Worm (Caenorhabditis elegans) whole organism, L1 larva: ENCODE measurements around the gene anoh-2.

Experiments used
- C04F5.9 ChIP-seq: sonication (generic microtip); optimal IDR thresholded peaks from 2 replicates; lab custom pipeline; 2016; ENCODE audit warnings: missing genetic modification characterization, missing compliant biosample characterization
- C34B4.2 ChIP-seq: sonication (generic microtip); optimal IDR thresholded peaks from 2 replicates; lab custom pipeline; 2017; ENCODE audit warnings: mild to moderate bottlenecking, missing genetic modification characterization, missing compliant biosample characterization
- aly-2 ChIP-seq: fragments of 150-350 bp; optimal IDR thresholded peaks from 2 replicates; lab custom pipeline; 2014; ENCODE audit warnings: missing biosample characterization, missing genetic modification characterization
- ama-1 ChIP-seq: fragments of 150-350 bp; optimal IDR thresholded peaks from 2 replicates; lab custom pipeline; 2014
- blmp-1 ChIP-seq: fragments of 150-350 bp; optimal IDR thresholded peaks from 2 replicates; lab custom pipeline; 2014; ENCODE audit warnings: missing biosample characterization, missing genetic modification characterization
- ceh-63 ChIP-seq: fragments of 200-800 bp; sonication (Bioruptor generic); optimal IDR thresholded peaks from 2 replicates; lab custom pipeline; 2018; ENCODE audit warnings: mild to moderate bottlenecking, missing genetic modification characterization, missing compliant biosample characterization
- ceh-82 ChIP-seq, 3 experiments: fragments of 150-350 bp in 1 of 3; sonication (generic microtip) in 2 of 3; optimal IDR thresholded peaks; 2 replicates each; lab custom pipeline; 2014 to 2017; ENCODE audit warnings: missing biosample characterization in 3 of 3, missing genetic modification characterization in 3 of 3
- dpl-1 ChIP-seq, 3 experiments: fragments of 150-350 bp in 2 of 3; sonication (generic microtip) in 1 of 3; optimal IDR thresholded peaks; 2 replicates each; lab custom pipeline; 2014 to 2017; ENCODE audit warnings: missing biosample characterization in 3 of 3, missing genetic modification characterization in 3 of 3, missing genetic modification reagents in 3 of 3
- dsc-1 ChIP-seq: sonication (generic microtip); optimal IDR thresholded peaks from 2 replicates; lab custom pipeline; 2016; ENCODE audit warnings: mild to moderate bottlenecking, missing genetic modification characterization, missing compliant biosample characterization
- efl-1 ChIP-seq, 4 experiments: fragments of 150-350 bp; optimal IDR thresholded peaks in 3 of 4; peaks in 1 of 4; 1 replicate in 1 of 4; 2 replicates in 3 of 4; lab custom pipeline; 2014; ENCODE audit warnings: missing biosample characterization in 2 of 4, missing genetic modification characterization in 2 of 4, missing genetic modification reagents in 2 of 4
- elt-2 ChIP-seq: sonication (generic microtip); optimal IDR thresholded peaks from 2 replicates; lab custom pipeline; 2016; ENCODE audit warnings: missing genetic modification characterization, mild to moderate bottlenecking, inconsistent platforms, missing compliant biosample characterization, missing genetic modification reagents
- elt-3 ChIP-seq, 6 experiments: fragments of 150-350 bp in 1 of 6; sonication (generic microtip); optimal IDR thresholded peaks; 2 replicates each; lab custom pipeline; 2017 to 2018; ENCODE audit warnings: missing biosample characterization in 6 of 6, missing genetic modification characterization in 6 of 6, inconsistent platforms in 1 of 6
- ets-5 ChIP-seq: fragments of 200-800 bp; sonication (Bioruptor generic); IDR thresholded peaks from 2 replicates; pipeline ENCODE4 v1.3.6; 2022; ENCODE audit warnings: missing genetic modification characterization, missing compliant biosample characterization
- fkh-8 ChIP-seq: sonication (generic microtip); optimal IDR thresholded peaks from 2 replicates; lab custom pipeline; 2016; ENCODE audit warnings: mild to moderate bottlenecking, missing genetic modification characterization, missing compliant biosample characterization
- hpl-2 ChIP-seq: fragments of 150-350 bp; optimal IDR thresholded peaks from 2 replicates; lab custom pipeline; 2014; ENCODE audit warnings: missing biosample characterization, missing genetic modification reagents, missing genetic modification characterization
- jun-1 ChIP-seq: fragments of 150-350 bp; optimal IDR thresholded peaks from 2 replicates; lab custom pipeline; 2014; ENCODE audit warnings: missing biosample characterization, missing genetic modification reagents, missing genetic modification characterization
- lin-13 ChIP-seq: fragments of 150-350 bp; optimal IDR thresholded peaks from 2 replicates; lab custom pipeline; 2014; ENCODE audit warnings: missing biosample characterization, missing genetic modification reagents, missing genetic modification characterization
- lin-14 ChIP-seq: fragments of 200-800 bp; sonication (Bioruptor generic); optimal IDR thresholded peaks from 2 replicates; lab custom pipeline; 2018; ENCODE audit warnings: mild to moderate bottlenecking, missing genetic modification characterization, moderate library complexity, missing compliant biosample characterization
- lin-35 ChIP-seq, 2 experiments: fragments of 150-350 bp; optimal IDR thresholded peaks; 2 replicates each; lab custom pipeline; 2014; ENCODE audit warnings: missing biosample characterization in 2 of 2, missing genetic modification characterization in 2 of 2, missing genetic modification reagents in 2 of 2
- lir-3 ChIP-seq: sonication (generic microtip); optimal IDR thresholded peaks from 2 replicates; lab custom pipeline; 2016; ENCODE audit warnings: mild to moderate bottlenecking, missing genetic modification characterization, moderate library complexity, missing compliant biosample characterization; ENCODE audit not compliant: poor library complexity
- lsy-2 ChIP-seq, 2 experiments: fragments of 150-350 bp; optimal IDR thresholded peaks; 2 replicates each; lab custom pipeline; 2014; ENCODE audit warnings: missing biosample characterization in 2 of 2, missing genetic modification characterization in 2 of 2
- mab-9 ChIP-seq: fragments of 200-800 bp; sonication (Bioruptor generic); IDR thresholded peaks from 2 replicates; pipeline ENCODE4 v1.3.6; 2022; ENCODE audit warnings: missing genetic modification reagents, missing genetic modification characterization, missing compliant biosample characterization
- mdl-1 ChIP-seq, 2 experiments: fragments of 150-350 bp; optimal IDR thresholded peaks; 2 replicates each; lab custom pipeline; 2014 to 2017; ENCODE audit warnings: missing biosample characterization in 2 of 2, missing genetic modification characterization in 2 of 2, inconsistent platforms in 1 of 2
- mef-2 ChIP-seq: fragments of 150-350 bp; optimal IDR thresholded peaks from 2 replicates; lab custom pipeline; 2014; ENCODE audit warnings: missing biosample characterization, missing genetic modification characterization
- mep-1 ChIP-seq: fragments of 150-350 bp; optimal IDR thresholded peaks from 2 replicates; lab custom pipeline; 2014; ENCODE audit warnings: missing biosample characterization, missing genetic modification characterization
- nhr-19 ChIP-seq: fragments of 200-800 bp; sonication (Bioruptor generic); conservative IDR thresholded peaks from 2 replicates; pipeline ENCODE4 v1.3.6; 2022; ENCODE audit warnings: missing genetic modification characterization, missing compliant biosample characterization
- nhr-20 ChIP-seq: sonication (generic microtip); optimal IDR thresholded peaks from 2 replicates; lab custom pipeline; 2016; ENCODE audit warnings: mild to moderate bottlenecking, missing genetic modification characterization, missing compliant biosample characterization
- nhr-47 ChIP-seq: sonication (generic microtip); optimal IDR thresholded peaks from 2 replicates; lab custom pipeline; 2016; ENCODE audit warnings: mild to moderate bottlenecking, missing genetic modification characterization, moderate library complexity, missing compliant biosample characterization
- nhr-71 ChIP-seq: sonication (generic microtip); optimal IDR thresholded peaks from 2 replicates; lab custom pipeline; 2016; ENCODE audit warnings: mild to moderate bottlenecking, missing genetic modification characterization, moderate library complexity, missing compliant biosample characterization
- nhr-77 ChIP-seq: fragments of 150-350 bp; optimal IDR thresholded peaks from 2 replicates; lab custom pipeline; 2014; ENCODE audit warnings: missing biosample characterization, missing genetic modification characterization
- nhr-85 ChIP-seq: sonication (generic microtip); peaks from one replicate; lab custom pipeline; 2016; ENCODE audit warnings: missing genetic modification characterization, inconsistent platforms, missing compliant biosample characterization
- rnt-1 ChIP-seq: sonication (generic microtip); optimal IDR thresholded peaks from 2 replicates; lab custom pipeline; 2016; ENCODE audit warnings: mild to moderate bottlenecking, missing genetic modification characterization, moderate library complexity, missing compliant biosample characterization
- skn-1 ChIP-seq: fragments of 150-350 bp; optimal IDR thresholded peaks from 2 replicates; lab custom pipeline; 2014; ENCODE audit warnings: missing biosample characterization, missing genetic modification characterization
- snpc-4 ChIP-seq: fragments of 150-350 bp; optimal IDR thresholded peaks from 2 replicates; lab custom pipeline; 2014; ENCODE audit warnings: missing biosample characterization, missing genetic modification characterization
- snu-23 ChIP-seq: sonication (generic microtip); optimal IDR thresholded peaks from 2 replicates; lab custom pipeline; 2016; ENCODE audit warnings: missing genetic modification characterization, missing compliant biosample characterization
- sox-4 ChIP-seq: sonication (generic microtip); optimal IDR thresholded peaks from 2 replicates; lab custom pipeline; 2016; ENCODE audit warnings: missing genetic modification characterization, missing compliant biosample characterization
- sptf-1 ChIP-seq: fragments of 150-350 bp; optimal IDR thresholded peaks from 2 replicates; lab custom pipeline; 2014; ENCODE audit warnings: missing biosample characterization, missing genetic modification characterization
- sup-37 ChIP-seq: fragments of 200-800 bp; sonication (Bioruptor generic); optimal IDR thresholded peaks from 2 replicates; lab custom pipeline; 2018; ENCODE audit warnings: mild to moderate bottlenecking, missing genetic modification characterization, missing compliant biosample characterization
- swsn-7 ChIP-seq: sonication (generic microtip); optimal IDR thresholded peaks from 2 replicates; lab custom pipeline; 2016; ENCODE audit warnings: missing genetic modification characterization, missing compliant biosample characterization
- tbx-2 ChIP-seq: sonication (generic microtip); optimal IDR thresholded peaks from 2 replicates; lab custom pipeline; 2016; ENCODE audit warnings: missing genetic modification characterization, missing compliant biosample characterization
- tlp-1 ChIP-seq: fragments of 150-350 bp; optimal IDR thresholded peaks from 2 replicates; lab custom pipeline; 2014; ENCODE audit warnings: missing biosample characterization, missing genetic modification characterization
- unc-86 ChIP-seq: sonication (generic microtip); optimal IDR thresholded peaks from 2 replicates; lab custom pipeline; 2016; ENCODE audit warnings: missing genetic modification characterization, missing compliant biosample characterization
- xbp-1 ChIP-seq: sonication (generic microtip); optimal IDR thresholded peaks from 2 replicates; lab custom pipeline; 2016; ENCODE audit warnings: missing genetic modification characterization, missing compliant biosample characterization
- zag-1 ChIP-seq: fragments of 150-350 bp; optimal IDR thresholded peaks from 2 replicates; lab custom pipeline; 2014; ENCODE audit warnings: missing biosample characterization, missing genetic modification characterization
- zip-4 ChIP-seq: fragments of 200-800 bp; sonication (Bioruptor generic); optimal IDR thresholded peaks from 2 replicates; lab custom pipeline; 2018; ENCODE audit warnings: mild to moderate bottlenecking, missing genetic modification characterization, moderate library complexity, missing compliant biosample characterization
- ztf-11 ChIP-seq, 2 experiments: sonication (generic microtip); optimal IDR thresholded peaks; 2 replicates each; lab custom pipeline; 2016 to 2017; ENCODE audit warnings: missing genetic modification characterization in 2 of 2, missing biosample characterization in 1 of 2, missing compliant biosample characterization in 1 of 2

The anoh-2 gene

ce11 chrIV:14620042-14620441 is 38.1 kb upstream of the anoh-2 start:
- TF ChIP-seq snu-23 (GFP tag; lab: Kevin White, UChicago) (no peak), C34B4.2 (tag; lab: Kevin White, UChicago) (no peak), elt-2 (tag; lab: Kevin White, UChicago) (peak; percentile 36), nhr-20 (tag; lab: Kevin White, UChicago) (peak; percentile 55), nhr-85 (peak; percentile 79), hpl-2 (GFP tag; lab: Kevin White, UChicago) (no peak)

- peak; percentile 38 for TF ChIP-seq nhr-47 (tag; lab: Kevin White, UChicago)
- peak; percentile 11 for TF ChIP-seq snpc-4 (tag; lab: Kevin White, UChicago)
- TF ChIP-seq mab-9 (GFP tag; lab: Robert Waterston, UW): no peak
- TF ChIP-seq skn-1 (tag; lab: Kevin White, UChicago): peak; percentile 49
- peak; percentile 4 for TF ChIP-seq zip-4
- no peak for TF ChIP-seq sptf-1 (tag; lab: Kevin White, UChicago)
- peak; percentile 50 for TF ChIP-seq swsn-7
- peak; percentile 59 for TF ChIP-seq jun-1 (tag; lab: Kevin White, UChicago)
- peak; percentile 78 for TF ChIP-seq nhr-71 (tag; lab: Kevin White, UChicago)
- TF ChIP-seq efl-1 (optimal IDR thresholded peaks at IDR 0.05; lab: Kevin White, UChicago): peak; percentile 49 to 60
- TF ChIP-seq efl-1 (GFP tag; optimal IDR thresholded peaks at IDR 0.05 in 1 of 2; lab: Kevin White, UChicago): peak in 1 of 2 experiments; percentile 6
- TF ChIP-seq mef-2 (tag; lab: Kevin White, UChicago): no peak
- no peak for TF ChIP-seq zag-1 (tag; lab: Kevin White, UChicago)
- no peak for TF ChIP-seq lin-13
- no peak for TF ChIP-seq ceh-63 (GFP tag; lab: Kevin White, UChicago)
- TF ChIP-seq lin-14 (GFP tag; lab: Kevin White, UChicago): peak; percentile 86
- no peak for TF ChIP-seq ztf-11 (tag; optimal IDR thresholded peaks at IDR 0.05; lab: Kevin White, UChicago)
- peak; percentile 20 for TF ChIP-seq xbp-1 (tag; lab: Kevin White, UChicago)
- TF ChIP-seq unc-86: peak; percentile 29
- no peak for TF ChIP-seq blmp-1 (tag; lab: Kevin White, UChicago)
- TF ChIP-seq rnt-1: peak; percentile 23
- TF ChIP-seq tbx-2 (tag; lab: Kevin White, UChicago): peak; percentile 29
- peak in 2 of 3 experiments; percentile 43 to 81 for TF ChIP-seq ceh-82 (tag; optimal IDR thresholded peaks at IDR 0.05; lab: Kevin White, UChicago)
- peak in 1 of 2 experiments; percentile 78 for TF ChIP-seq mdl-1 (tag; optimal IDR thresholded peaks at IDR 0.05; lab: Kevin White, UChicago)
- TF ChIP-seq C04F5.9 (tag; lab: Kevin White, UChicago): no peak
- TF ChIP-seq lin-35 (GFP tag; optimal IDR thresholded peaks at IDR 0.05; lab: Kevin White, UChicago): peak; percentile 39 to 42
- peak; percentile 33 for TF ChIP-seq nhr-77
- peak in 1 of 6 experiments; percentile 20 for TF ChIP-seq elt-3 (tag; optimal IDR thresholded peaks at IDR 0.05; lab: Kevin White, UChicago)
- peak; percentile 63 for TF ChIP-seq snu-23 (GFP tag; lab: Kevin White, UChicago)
- peak; percentile 6 for TF ChIP-seq dsc-1
- peak; percentile 57 for TF ChIP-seq nhr-20 (tag; lab: Kevin White, UChicago)
- TF ChIP-seq ets-5 (GFP tag; lab: Robert Waterston, UW): no peak
- TF ChIP-seq ama-1 (lab: Kevin White, UChicago): no peak
- peak; percentile 56 for TF ChIP-seq fkh-8 (tag; lab: Kevin White, UChicago)
- TF ChIP-seq lir-3 (tag; lab: Kevin White, UChicago): no peak
- TF ChIP-seq sup-37 (GFP tag; lab: Kevin White, UChicago): no peak
- TF ChIP-seq aly-2 (tag; lab: Kevin White, UChicago): no peak
- TF ChIP-seq nhr-19: peak; percentile 42
- no peak for TF ChIP-seq nhr-85
- TF ChIP-seq lsy-2 (tag; optimal IDR thresholded peaks at IDR 0.05; lab: Kevin White, UChicago): peak; percentile 48 to 63
- TF ChIP-seq tlp-1 (tag; lab: Kevin White, UChicago): no peak
- TF ChIP-seq dpl-1 (GFP tag; optimal IDR thresholded peaks at IDR 0.05; lab: Kevin White, UChicago): peak in 1 of 3 experiments; percentile 2
- peak; percentile 46 for TF ChIP-seq mep-1 (tag; lab: Kevin White, UChicago)
- no peak for TF ChIP-seq sox-4 (tag; lab: Kevin White, UChicago)
- TF ChIP-seq, all 84 proteins: peak for 26
Measured at ce11 chrIV:14620543-14620942, 37.6 kb upstream of the anoh-2 start.
